Worm (Caenorhabditis elegans) whole organism, mixed stage, embryonic: Measurements from ENCODE around the gene ZK930.7.

Source experiments
- M03D4.4 ChIP-seq: sonication (generic microtip); optimal IDR thresholded peaks from 2 replicates; lab custom pipeline; 2017; ENCODE audit warnings: mild to moderate bottlenecking, missing genetic modification characterization, missing compliant biosample characterization
- bed-3 ChIP-seq: fragments of 200-800 bp; sonication (Bioruptor generic); optimal IDR thresholded peaks from 3 replicates; lab custom pipeline; 2018; ENCODE audit warnings: mild to moderate bottlenecking, missing genetic modification characterization, moderate library complexity, missing compliant biosample characterization
- ceh-39 ChIP-seq: fragments of 150-350 bp; optimal IDR thresholded peaks from 2 replicates; lab custom pipeline; 2014; ENCODE audit warnings: missing biosample characterization, missing genetic modification characterization
- ceh-43 ChIP-seq: fragments of 200-800 bp; sonication (Bioruptor generic); optimal IDR thresholded peaks from 2 replicates; lab custom pipeline; 2018; ENCODE audit warnings: mild to moderate bottlenecking, missing genetic modification characterization, moderate library complexity, missing compliant biosample characterization
- ceh-83 ChIP-seq: fragments of 200-800 bp; sonication (Bioruptor generic); optimal IDR thresholded peaks from 2 replicates; lab custom pipeline; 2018; ENCODE audit warnings: mild to moderate bottlenecking, missing genetic modification characterization, missing compliant biosample characterization
- ces-1 ChIP-seq: fragments of 150-350 bp; optimal IDR thresholded peaks from 2 replicates; lab custom pipeline; 2014; ENCODE audit warnings: missing biosample characterization, missing genetic modification reagents, missing genetic modification characterization
- cnd-1 ChIP-seq: fragments of 200-800 bp; sonication (Bioruptor generic); optimal IDR thresholded peaks from 2 replicates; lab custom pipeline; 2018; ENCODE audit warnings: mild to moderate bottlenecking, missing genetic modification characterization, missing compliant biosample characterization
- drap-1 ChIP-seq: fragments of 200-800 bp; sonication (Bioruptor generic); optimal IDR thresholded peaks from 3 replicates; lab custom pipeline; 2018; ENCODE audit warnings: mild to moderate bottlenecking, missing genetic modification characterization, missing compliant biosample characterization
- elt-1 ChIP-seq: sonication (generic microtip); optimal IDR thresholded peaks from 2 replicates; lab custom pipeline; 2017; ENCODE audit warnings: missing genetic modification characterization, mild to moderate bottlenecking, missing compliant biosample characterization, antibody characterized with exemption, moderate library complexity, borderline replicate concordance; ENCODE audit not compliant: insufficient read depth
- elt-3 ChIP-seq: fragments of 150-350 bp; optimal IDR thresholded peaks from 2 replicates; lab custom pipeline; 2014; ENCODE audit warnings: missing biosample characterization, missing genetic modification characterization
- flh-1 ChIP-seq: fragments of 200-800 bp; sonication (Bioruptor generic); optimal IDR thresholded peaks from 2 replicates; lab custom pipeline; 2018; ENCODE audit warnings: mild to moderate bottlenecking, missing genetic modification characterization, moderate library complexity, missing compliant biosample characterization
- ham-2 ChIP-seq: fragments of 200-800 bp; sonication (Bioruptor generic); optimal IDR thresholded peaks from 2 replicates; lab custom pipeline; 2018; ENCODE audit warnings: mild to moderate bottlenecking, missing genetic modification characterization, missing compliant biosample characterization
- lin-13 ChIP-seq: fragments of 150-350 bp; optimal IDR thresholded peaks from 2 replicates; lab custom pipeline; 2014; ENCODE audit warnings: missing biosample characterization, missing genetic modification characterization
- lin-32 ChIP-seq: fragments of 200-800 bp; sonication (Bioruptor generic); optimal IDR thresholded peaks from 2 replicates; lab custom pipeline; 2018; ENCODE audit warnings: mild to moderate bottlenecking, missing genetic modification characterization, missing compliant biosample characterization
- lsy-2 ChIP-seq: fragments of 150-350 bp; optimal IDR thresholded peaks from 2 replicates; lab custom pipeline; 2014; ENCODE audit warnings: missing biosample characterization, missing genetic modification characterization
- mab-5 ChIP-seq: fragments of 150-350 bp; optimal IDR thresholded peaks from 2 replicates; lab custom pipeline; 2014; ENCODE audit warnings: missing biosample characterization, missing genetic modification characterization
- mep-1 ChIP-seq: fragments of 150-350 bp; optimal IDR thresholded peaks from 2 replicates; lab custom pipeline; 2017; ENCODE audit warnings: missing biosample characterization, missing genetic modification reagents, missing genetic modification characterization, inconsistent platforms
- mls-2 ChIP-seq: sonication (generic microtip); optimal IDR thresholded peaks from 2 replicates; lab custom pipeline; 2016; ENCODE audit warnings: mild to moderate bottlenecking, missing genetic modification characterization, moderate library complexity, missing compliant biosample characterization
- nhr-2 ChIP-seq: fragments of 150-350 bp; optimal IDR thresholded peaks from 2 replicates; lab custom pipeline; 2014; ENCODE audit warnings: missing biosample characterization, missing genetic modification characterization
- nhr-237 ChIP-seq: fragments of 150-350 bp; optimal IDR thresholded peaks from 2 replicates; lab custom pipeline; 2014; ENCODE audit warnings: missing biosample characterization, missing genetic modification characterization
- nhr-28 ChIP-seq: fragments of 150-350 bp; optimal IDR thresholded peaks from 2 replicates; lab custom pipeline; 2014; ENCODE audit warnings: missing biosample characterization, missing genetic modification characterization
- nhr-76 ChIP-seq: sonication (generic microtip); optimal IDR thresholded peaks from 2 replicates; lab custom pipeline; 2017; ENCODE audit warnings: missing biosample characterization, missing genetic modification characterization
- sem-2 ChIP-seq: fragments of 200-800 bp; sonication (Bioruptor generic); optimal IDR thresholded peaks from 2 replicates; lab custom pipeline; 2018; ENCODE audit warnings: mild to moderate bottlenecking, missing genetic modification characterization, missing compliant biosample characterization
- snpc-4 ChIP-seq: fragments of 150-350 bp; optimal IDR thresholded peaks from 2 replicates; lab custom pipeline; 2014; ENCODE audit warnings: missing biosample characterization, missing genetic modification characterization
- unc-120 ChIP-seq: sonication (generic microtip); optimal IDR thresholded peaks from 2 replicates; lab custom pipeline; 2017; ENCODE audit warnings: missing genetic modification characterization, missing compliant biosample characterization; ENCODE audit not compliant: poor library complexity, severe bottlenecking
- unc-39 ChIP-seq: fragments of 150-350 bp; optimal IDR thresholded peaks from 2 replicates; lab custom pipeline; 2014; ENCODE audit warnings: missing biosample characterization, missing genetic modification characterization
- unc-62 ChIP-seq: fragments of 150-350 bp; optimal IDR thresholded peaks from 2 replicates; lab custom pipeline; 2014; ENCODE audit warnings: missing biosample characterization, missing genetic modification reagents, missing genetic modification characterization
- zip-8 ChIP-seq: fragments of 150-350 bp; optimal IDR thresholded peaks from 2 replicates; lab custom pipeline; 2014; ENCODE audit warnings: missing biosample characterization, missing genetic modification characterization

ZK930.7 gene

ce11 chrII:11922757-11923538 lies 8.5 kb downstream of the ZK930.7 start:
- TF ChIP-seq nhr-237 (tag; lab: Kevin White, UChicago) (no peak), unc-39 (tag; lab: Kevin White, UChicago) (no peak), ceh-39 (no peak), ces-1 (GFP tag; lab: Kevin White, UChicago) (no peak), lin-13 (tag; lab: Kevin White, UChicago) (no peak), elt-1 (tag; lab: Kevin White, UChicago) (no peak), unc-62 (GFP tag; lab: Kevin White, UChicago) (no peak), mab-5 (tag; lab: Kevin White, UChicago) (no peak), cnd-1 (no peak), sem-2 (GFP tag; lab: Kevin White, UChicago) (no peak), lsy-2 (tag; lab: Kevin White, UChicago) (no peak), ham-2 (GFP tag; lab: Kevin White, UChicago) (no peak), bed-3 (GFP tag; lab: Kevin White, UChicago) (no peak)

- peak; percentile 20 for TF ChIP-seq ham-2 (GFP tag; lab: Kevin White, UChicago)
- no peak for TF ChIP-seq ceh-43
Observed at ce11 chrII:11923620-11924298, 9.4 kb downstream of the ZK930.7 start.

- no peak for TF ChIP-seq nhr-76 (tag; lab: Kevin White, UChicago)
- no peak for TF ChIP-seq lin-32
- TF ChIP-seq sem-2 (GFP tag; lab: Kevin White, UChicago): no peak
- TF ChIP-seq ceh-83: no peak
- TF ChIP-seq bed-3 (GFP tag; lab: Kevin White, UChicago): no peak
- TF ChIP-seq nhr-237 (tag; lab: Kevin White, UChicago): no peak
- TF ChIP-seq, all 35 proteins: peak for 0
Observed at ce11 chrII:11925203-11925602, 10.8 kb downstream of the ZK930.7 start.

ce11 chrII:11926501-11926900 lies 12.1 kb downstream of the ZK930.7 start:
- TF ChIP-seq unc-120 (no peak), M03D4.4 (no peak), lsy-2 (tag; lab: Kevin White, UChicago) (peak; percentile 44)

- TF ChIP-seq nhr-28 (tag; lab: Kevin White, UChicago) (no peak), mep-1 (tag; lab: Kevin White, UChicago) (no peak), M03D4.4 (no peak), nhr-2 (no peak), ceh-39 (no peak), ceh-83 (no peak), mab-5 (tag; lab: Kevin White, UChicago) (no peak), sem-2 (GFP tag; lab: Kevin White, UChicago) (no peak)
Observed at ce11 chrII:11928752-11929151, 14.3 kb downstream of the ZK930.7 start.

ce11 chrII:11930132-11930531 lies 15.7 kb downstream of the ZK930.7 start:
- TF ChIP-seq unc-39 (tag; lab: Kevin White, UChicago): no peak
- no peak for TF ChIP-seq lsy-2 (tag; lab: Kevin White, UChicago)
- no peak for TF ChIP-seq ham-2 (GFP tag; lab: Kevin White, UChicago)
- TF ChIP-seq mep-1 (tag; lab: Kevin White, UChicago): no peak
- TF ChIP-seq elt-1 (tag; lab: Kevin White, UChicago): no peak
- TF ChIP-seq cnd-1: no peak
- TF ChIP-seq sem-2 (GFP tag; lab: Kevin White, UChicago): no peak
- no peak for TF ChIP-seq unc-62 (GFP tag; lab: Kevin White, UChicago)
- TF ChIP-seq bed-3 (GFP tag; lab: Kevin White, UChicago): no peak
- TF ChIP-seq mab-5 (tag; lab: Kevin White, UChicago): no peak
- TF ChIP-seq nhr-2: no peak
- TF ChIP-seq nhr-76 (tag; lab: Kevin White, UChicago): no peak
- no peak for TF ChIP-seq ceh-83

- TF ChIP-seq ceh-43: no peak
- no peak for TF ChIP-seq lin-32
- no peak for TF ChIP-seq elt-3
- TF ChIP-seq drap-1: no peak
- no peak for TF ChIP-seq zip-8 (tag; lab: Kevin White, UChicago)
- TF ChIP-seq sem-2 (GFP tag; lab: Kevin White, UChicago): no peak
- TF ChIP-seq unc-39 (tag; lab: Kevin White, UChicago): no peak
- no peak for TF ChIP-seq nhr-237 (tag; lab: Kevin White, UChicago)
- no peak for TF ChIP-seq flh-1 (GFP tag; lab: Kevin White, UChicago)
- TF ChIP-seq mab-5 (tag; lab: Kevin White, UChicago): no peak
- TF ChIP-seq lsy-2 (tag; lab: Kevin White, UChicago): no peak
- TF ChIP-seq ces-1 (GFP tag; lab: Kevin White, UChicago): no peak
- TF ChIP-seq ham-2 (GFP tag; lab: Kevin White, UChicago): no peak
- TF ChIP-seq mls-2 (tag; lab: Kevin White, UChicago): no peak
- TF ChIP-seq unc-120: no peak
- no peak for TF ChIP-seq snpc-4 (tag; lab: Kevin White, UChicago)
- TF ChIP-seq nhr-76 (tag; lab: Kevin White, UChicago): no peak
- TF ChIP-seq mep-1 (tag; lab: Kevin White, UChicago): no peak
- TF ChIP-seq, all 35 proteins: peak for 0
Observed at ce11 chrII:11935266-11935665, 20.9 kb downstream of the ZK930.7 start, which contains the start of gene lin-29. lin-29 (minus strand) TSS chrII:11935343.
